Fruit fly (Drosophila melanogaster): ENCODE measurements around the gene CG13063.

Gene CG13063

dm6 chr3L:16321172-16321571, 14.8 kb downstream of the CG13063 start, which contains the start of gene CG42718:
Gene CG42718, minus strand, starts transcription at chr3L:16321272.
- TF ChIP-seq fd96Ca (GFP tag; IDR thresholded peaks at IDR 0.05) (no peak), CG32121 (GFP tag; IDR thresholded peaks at IDR 0.05) (no peak), CG15710 (tag; optimal IDR thresholded peaks at IDR 0.05) (no peak), Snoo (tag; optimal IDR thresholded peaks at IDR 0.05) (no peak), Pif1A (GFP tag; optimal IDR thresholded peaks at IDR 0.05) (no peak), CG14655 (GFP tag; optimal IDR thresholded peaks at IDR 0.05) (no peak), D1 (tag; optimal IDR thresholded peaks at IDR 0.05) (no peak), CG13204 (GFP tag; optimal IDR thresholded peaks at IDR 0.05) (no peak), gl (tag; optimal IDR thresholded peaks at IDR 0.05) (no peak), CG10348 (GFP tag; IDR thresholded peaks at IDR 0.05) (no peak)

- no peak for TF ChIP-seq CG15710 (tag; optimal IDR thresholded peaks at IDR 0.05)
These were observed 17.0 kb downstream of the CG13063 start, which contains the start of gene CG13059 for dm6 chr3L:16323372-16323771. Gene CG13059, plus strand, starts transcription at chr3L:16323672.

dm6 chr3L:16326657-16327056, 20.3 kb downstream of the CG13063 start, which contains the start of the genes CG13040 and CG13039:
Gene CG13040, minus strand, starts transcription at chr3L:16326757.
Gene CG13039, minus strand, starts transcription at chr3L:16326762.
- TF ChIP-seq CG32121 (GFP tag; IDR thresholded peaks at IDR 0.05): no peak
- no peak for TF ChIP-seq CG8159 (tag; optimal IDR thresholded peaks at IDR 0.05)

dm6 chr3L:16327776-16328175, 21.4 kb downstream of the CG13063 start, which contains the start of gene CG13038:
Gene CG13038, minus strand, starts transcription at chr3L:16327893.
- TF ChIP-seq fd96Ca (GFP tag; IDR thresholded peaks at IDR 0.05) (peak; percentile 59; the same call in 1 of the 3 replicates), CG14655 (GFP tag; optimal IDR thresholded peaks at IDR 0.05) (no peak), Pif1A (GFP tag; optimal IDR thresholded peaks at IDR 0.05) (no peak), CG8159 (tag; optimal IDR thresholded peaks at IDR 0.05) (no peak), CG9948 (tag; optimal IDR thresholded peaks at IDR 0.05) (no peak), CG4496 (GFP tag; IDR thresholded peaks at IDR 0.05) (peak; percentile 63), CG8301 (tag; optimal IDR thresholded peaks at IDR 0.05) (no peak), Ets98B (GFP tag; IDR thresholded peaks at IDR 0.05) (peak; percentile 66), EcR (GFP tag; optimal IDR thresholded peaks at IDR 0.05) (no peak)

- peak; percentile 23 for TF ChIP-seq Ets98B (GFP tag; IDR thresholded peaks at IDR 0.05)
- peak; percentile 22; the same call in 1 of the 3 replicates for TF ChIP-seq CG4496 (GFP tag; IDR thresholded peaks at IDR 0.05)
- TF ChIP-seq CG34367 (tag; optimal IDR thresholded peaks at IDR 0.05): peak; percentile 65
- TF ChIP-seq Snoo (tag; optimal IDR thresholded peaks at IDR 0.05): no peak
- no peak for TF ChIP-seq CG12605 (GFP tag; IDR thresholded peaks at IDR 0.05)
- peak; percentile 63 for TF ChIP-seq CG32121 (GFP tag; IDR thresholded peaks at IDR 0.05)
- no peak for TF ChIP-seq gl (tag; optimal IDR thresholded peaks at IDR 0.05)
- TF ChIP-seq Pif1A (GFP tag; optimal IDR thresholded peaks at IDR 0.05): peak; percentile 7
- no peak for TF ChIP-seq Pif1B (GFP tag; optimal IDR thresholded peaks at IDR 0.05)
- TF ChIP-seq fd96Ca (GFP tag; IDR thresholded peaks at IDR 0.05): 0 out of 3 replicates have a peak, but pooled peaks have one; percentile 20
- TF ChIP-seq CG17806 (tag; optimal IDR thresholded peaks at IDR 0.05): peak; percentile 38
- peak; percentile 69 for TF ChIP-seq CG15710 (tag; optimal IDR thresholded peaks at IDR 0.05)
- peak; percentile 1 for TF ChIP-seq EcR (GFP tag; optimal IDR thresholded peaks at IDR 0.05)
- no peak for TF ChIP-seq CG13204 (GFP tag; optimal IDR thresholded peaks at IDR 0.05)
- no peak for TF ChIP-seq rn (GFP tag; IDR thresholded peaks at IDR 0.05)
- TF ChIP-seq D1 (tag; optimal IDR thresholded peaks at IDR 0.05): no peak
- TF ChIP-seq CG8159 (tag; optimal IDR thresholded peaks at IDR 0.05): peak; percentile 70
- peak; percentile 68 for TF ChIP-seq CG14655 (GFP tag; optimal IDR thresholded peaks at IDR 0.05)
- TF ChIP-seq CG10348 (GFP tag; IDR thresholded peaks at IDR 0.05): peak; percentile 81
- peak; percentile 66 for TF ChIP-seq CG8301 (tag; optimal IDR thresholded peaks at IDR 0.05)
- peak; percentile 55 for TF ChIP-seq CG9948 (tag; optimal IDR thresholded peaks at IDR 0.05)
These were observed 21.9 kb downstream of the CG13063 start, which contains the start of gene CG13058 for dm6 chr3L:16328207-16328891. Gene CG13058, plus strand, starts transcription at chr3L:16328841.

- TF ChIP-seq CG15710 (tag; optimal IDR thresholded peaks at IDR 0.05): no peak
- no peak for TF ChIP-seq CG12605 (GFP tag; IDR thresholded peaks at IDR 0.05)
- TF ChIP-seq Snoo (tag; optimal IDR thresholded peaks at IDR 0.05): no peak
- TF ChIP-seq CG9948 (tag; optimal IDR thresholded peaks at IDR 0.05): no peak
- no peak for TF ChIP-seq D1 (tag; optimal IDR thresholded peaks at IDR 0.05)
These were observed 23.1 kb downstream of the CG13063 start, which contains the start of gene CG33061 for dm6 chr3L:16329495-16329894. Gene CG33061, plus strand, starts transcription at chr3L:16329795.

dm6 chr3L:16330740-16331139, 24.3 kb downstream of the CG13063 start, which contains the start of gene CG33060:
Gene CG33060, plus strand, starts transcription at chr3L:16331040.
- no peak for TF ChIP-seq Pif1A (GFP tag; optimal IDR thresholded peaks at IDR 0.05)
- TF ChIP-seq CG8301 (tag; optimal IDR thresholded peaks at IDR 0.05): no peak
- TF ChIP-seq CG9948 (tag; optimal IDR thresholded peaks at IDR 0.05): no peak
- TF ChIP-seq rn (GFP tag; IDR thresholded peaks at IDR 0.05): no peak
- no peak for TF ChIP-seq fd96Ca (GFP tag; IDR thresholded peaks at IDR 0.05)
- no peak for TF ChIP-seq CG8159 (tag; optimal IDR thresholded peaks at IDR 0.05)
- no peak for TF ChIP-seq CG10348 (GFP tag; IDR thresholded peaks at IDR 0.05)
- no peak for TF ChIP-seq Pif1B (GFP tag; optimal IDR thresholded peaks at IDR 0.05)
- no peak for TF ChIP-seq gl (tag; optimal IDR thresholded peaks at IDR 0.05)
- TF ChIP-seq CG14655 (GFP tag; optimal IDR thresholded peaks at IDR 0.05): no peak
- no peak for TF ChIP-seq EcR (GFP tag; optimal IDR thresholded peaks at IDR 0.05)
- no peak for TF ChIP-seq CG13204 (GFP tag; optimal IDR thresholded peaks at IDR 0.05)
- no peak for TF ChIP-seq D1 (tag; optimal IDR thresholded peaks at IDR 0.05)
- no peak for TF ChIP-seq CG32121 (GFP tag; IDR thresholded peaks at IDR 0.05)
- no peak for TF ChIP-seq Ets98B (GFP tag; IDR thresholded peaks at IDR 0.05)
